Worm (Caenorhabditis elegans): ENCODE results near the gene H28G03.2.

The H28G03.2 gene

DNA sequence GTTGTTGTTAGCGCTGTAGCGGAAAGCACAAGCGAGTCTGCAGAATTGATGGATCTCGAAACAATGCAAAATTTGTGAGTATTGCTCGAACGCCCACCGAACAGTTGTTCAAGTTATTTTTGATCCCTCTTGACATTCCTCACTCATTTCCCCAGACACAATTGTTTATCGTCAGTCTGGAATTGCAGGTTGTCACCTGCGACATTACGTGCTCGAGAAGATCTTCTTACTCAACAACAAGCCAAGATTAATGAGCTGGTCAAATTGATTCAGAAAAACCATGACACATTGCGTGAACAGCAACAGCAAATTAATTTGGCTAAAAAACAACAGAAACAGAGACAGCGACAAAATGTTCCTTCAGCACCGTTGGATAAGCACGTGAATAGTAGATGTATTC is 3.7 kb upstream of the H28G03.2 start:
- TF ChIP-seq nhr-12 (tag; optimal IDR thresholded peaks at IDR 0.05) (no peak), flh-1 (GFP tag; optimal IDR thresholded peaks at IDR 0.05) (no peak), mab-5 (tag; optimal IDR thresholded peaks at IDR 0.05) (no peak), nhr-76 (tag; optimal IDR thresholded peaks at IDR 0.05) (no peak), unc-39 (tag; optimal IDR thresholded peaks at IDR 0.05) (no peak), lin-32 (GFP tag; optimal IDR thresholded peaks at IDR 0.05) (no peak), unc-120 (tag; optimal IDR thresholded peaks at IDR 0.05; ENCODE audit: poor library complexity, severe bottlenecking) (no peak), unc-62 (GFP tag; optimal IDR thresholded peaks at IDR 0.05) (no peak), cnd-1 (tag; optimal IDR thresholded peaks at IDR 0.05) (no peak), ham-2 (GFP tag; optimal IDR thresholded peaks at IDR 0.05) (no peak), lin-13 (tag; optimal IDR thresholded peaks at IDR 0.05) (no peak)

DNA sequence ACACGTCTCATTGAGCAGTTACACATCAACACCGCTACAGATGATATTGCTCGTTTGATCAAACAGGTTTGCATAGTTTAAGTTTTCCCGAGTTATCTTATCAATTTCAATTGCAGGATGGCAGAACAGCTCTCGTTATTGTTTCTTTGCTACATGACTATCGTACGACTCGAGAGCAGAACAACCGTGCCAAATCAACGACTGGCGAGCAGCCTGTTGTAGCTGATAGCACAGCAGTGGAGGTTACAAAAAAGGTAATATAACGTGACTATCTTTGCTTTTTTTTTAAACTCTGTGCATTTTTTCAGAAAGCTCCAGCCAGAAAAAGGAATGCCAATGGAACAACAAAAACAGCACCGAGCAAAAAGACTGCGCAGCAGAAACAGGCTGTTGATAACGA is 3.2 kb upstream of the H28G03.2 start:
- TF ChIP-seq bed-3 (GFP tag; optimal IDR thresholded peaks at IDR 0.05), result no peak
- no peak for TF ChIP-seq lin-32 (GFP tag; optimal IDR thresholded peaks at IDR 0.05)
- no peak for TF ChIP-seq cnd-1 (tag; optimal IDR thresholded peaks at IDR 0.05)
- no peak for TF ChIP-seq ceh-43 (GFP tag; optimal IDR thresholded peaks at IDR 0.05)
- TF ChIP-seq drap-1 (GFP tag; optimal IDR thresholded peaks at IDR 0.05), result no peak
- no peak for TF ChIP-seq ceh-39 (tag; optimal IDR thresholded peaks at IDR 0.05)
- no peak for TF ChIP-seq nhr-76 (tag; optimal IDR thresholded peaks at IDR 0.05)
- no peak for TF ChIP-seq sptf-1 (tag; optimal IDR thresholded peaks at IDR 0.05)
- TF ChIP-seq unc-62 (GFP tag; optimal IDR thresholded peaks at IDR 0.05), result no peak
- TF ChIP-seq M03D4.4 (tag; optimal IDR thresholded peaks at IDR 0.05), result no peak

DNA sequence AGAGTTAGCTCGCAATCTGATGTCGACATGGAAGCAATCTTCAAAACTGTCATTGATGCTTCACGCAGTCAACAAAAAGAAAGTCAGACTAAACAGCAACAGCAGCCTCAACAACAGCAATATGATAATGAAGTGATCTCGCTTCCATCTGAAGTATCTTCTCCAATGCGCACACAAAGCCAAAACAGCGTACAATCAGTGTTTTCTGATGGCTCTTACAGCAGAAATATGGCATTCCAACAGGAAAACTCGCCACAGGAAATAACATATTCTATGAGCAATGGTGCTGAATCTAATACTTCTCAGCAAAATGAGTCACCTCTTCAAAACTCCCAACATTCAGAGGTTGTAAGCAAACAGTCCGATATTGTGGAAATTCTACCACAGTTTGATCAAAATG is 2.6 kb upstream of the H28G03.2 start:
- TF ChIP-seq ham-2 (GFP tag; optimal IDR thresholded peaks at IDR 0.05) (no peak), unc-120 (tag; optimal IDR thresholded peaks at IDR 0.05; ENCODE audit: poor library complexity, severe bottlenecking) (no peak), ces-1 (GFP tag; optimal IDR thresholded peaks at IDR 0.05) (no peak), blmp-1 (tag; optimal IDR thresholded peaks at IDR 0.05) (no peak), nhr-237 (tag; optimal IDR thresholded peaks at IDR 0.05) (no peak), ceh-83 (GFP tag; optimal IDR thresholded peaks at IDR 0.05) (no peak), ceh-39 (tag; optimal IDR thresholded peaks at IDR 0.05) (no peak), nhr-76 (tag; optimal IDR thresholded peaks at IDR 0.05) (no peak), ztf-11 (tag; optimal IDR thresholded peaks at IDR 0.05) (no peak), lsy-2 (tag; optimal IDR thresholded peaks at IDR 0.05) (no peak), drap-1 (GFP tag; optimal IDR thresholded peaks at IDR 0.05) (no peak), unc-39 (tag; optimal IDR thresholded peaks at IDR 0.05) (no peak), pha-4 (tag; optimal IDR thresholded peaks at IDR 0.05) (no peak), cnd-1 (tag; optimal IDR thresholded peaks at IDR 0.05) (no peak), elt-3 (tag; optimal IDR thresholded peaks at IDR 0.05) (no peak), unc-62 (GFP tag; optimal IDR thresholded peaks at IDR 0.05) (no peak), nhr-12 (tag; optimal IDR thresholded peaks at IDR 0.05) (no peak), sptf-1 (tag; optimal IDR thresholded peaks at IDR 0.05) (no peak), tbx-8 (GFP tag; optimal IDR thresholded peaks at IDR 0.05) (no peak), sem-2 (GFP tag; optimal IDR thresholded peaks at IDR 0.05) (no peak)

DNA sequence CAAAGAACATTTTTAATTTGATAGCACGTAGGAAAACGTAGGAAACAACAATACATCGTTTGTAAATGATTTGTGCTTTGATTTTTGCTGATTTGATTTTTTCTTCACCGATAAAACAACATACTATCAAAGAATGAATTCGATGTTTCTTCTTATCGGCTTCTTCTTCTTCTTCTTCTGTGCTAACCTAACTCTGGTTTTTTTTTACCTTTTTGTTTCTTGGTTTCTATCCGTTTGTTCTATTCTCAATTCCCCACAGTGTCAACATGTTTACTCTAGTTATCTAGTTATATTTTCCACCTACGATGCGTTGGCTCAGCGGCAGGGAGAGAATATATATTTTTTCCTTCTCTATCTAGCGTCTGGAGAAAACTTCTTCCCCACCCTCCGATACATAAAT is 2.3 kb downstream of the H28G03.2 start:
- peak; percentile 22 for TF ChIP-seq ceh-83 (GFP tag; optimal IDR thresholded peaks at IDR 0.05)
- no peak for TF ChIP-seq mab-5 (tag; optimal IDR thresholded peaks at IDR 0.05)
- TF ChIP-seq unc-120 (tag; optimal IDR thresholded peaks at IDR 0.05; ENCODE audit: poor library complexity, severe bottlenecking), result no peak
- no peak for TF ChIP-seq unc-62 (GFP tag; optimal IDR thresholded peaks at IDR 0.05)
- no peak for TF ChIP-seq bed-3 (GFP tag; optimal IDR thresholded peaks at IDR 0.05)
- no peak for TF ChIP-seq lsy-2 (tag; optimal IDR thresholded peaks at IDR 0.05)
- no peak for TF ChIP-seq flh-1 (GFP tag; optimal IDR thresholded peaks at IDR 0.05)

DNA sequence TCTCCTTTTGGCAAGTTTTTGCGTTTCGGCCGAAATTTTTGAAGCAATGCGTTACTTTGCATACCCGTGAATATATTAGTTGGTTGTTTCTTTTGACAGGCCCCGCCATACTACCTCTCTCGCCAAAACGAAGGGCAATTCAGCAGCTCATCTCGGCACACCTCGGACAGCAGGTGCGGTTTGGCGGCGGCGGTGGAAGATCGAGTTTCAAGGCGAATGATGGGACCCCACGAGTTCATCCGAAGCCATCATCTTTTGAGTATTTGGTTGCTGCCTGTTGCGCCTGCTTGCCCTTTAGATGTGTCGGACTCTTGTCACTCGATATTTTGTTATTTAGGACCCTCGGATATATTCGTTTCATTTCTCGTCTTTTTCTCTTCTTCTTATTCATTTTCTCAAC is 2.8 kb downstream of the H28G03.2 start:
- no peak for TF ChIP-seq mep-1 (tag; optimal IDR thresholded peaks at IDR 0.05)
- no peak for TF ChIP-seq ceh-83 (GFP tag; optimal IDR thresholded peaks at IDR 0.05)
- no peak for TF ChIP-seq mls-2 (tag; optimal IDR thresholded peaks at IDR 0.05)
- TF ChIP-seq hlh-1 (tag; optimal IDR thresholded peaks at IDR 0.05), result peak; percentile 4
- TF ChIP-seq nhr-12 (tag; optimal IDR thresholded peaks at IDR 0.05), result no peak
- no peak for TF ChIP-seq M03D4.4 (tag; optimal IDR thresholded peaks at IDR 0.05)

DNA sequence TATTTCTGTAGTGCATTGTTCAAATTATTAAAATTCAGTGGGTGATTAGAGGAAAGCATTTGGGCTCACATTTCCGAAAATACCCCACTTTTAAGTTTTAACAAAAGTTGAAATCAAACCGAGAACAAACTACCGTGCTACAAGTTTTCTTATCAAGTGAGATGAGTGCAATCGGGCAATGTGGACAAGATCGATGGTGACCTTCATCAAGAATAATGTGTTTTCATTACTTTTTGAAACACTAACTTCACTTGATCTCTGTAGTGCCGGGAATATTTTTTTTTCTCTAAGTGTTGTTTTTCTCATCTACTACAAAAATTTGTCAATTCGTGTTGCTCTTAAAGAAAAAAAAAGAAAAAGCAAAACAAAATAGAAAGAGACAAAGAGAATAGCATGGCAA is 3.3 kb downstream of the H28G03.2 start:
- TF ChIP-seq mep-1 (tag; optimal IDR thresholded peaks at IDR 0.05) (no peak), zip-8 (tag; optimal IDR thresholded peaks at IDR 0.05) (no peak), ceh-39 (tag; optimal IDR thresholded peaks at IDR 0.05) (no peak), elt-1 (tag; optimal IDR thresholded peaks at IDR 0.05; ENCODE audit: borderline replicate concordance, insufficient read depth) (no peak), ceh-43 (GFP tag; optimal IDR thresholded peaks at IDR 0.05) (no peak), mls-2 (tag; optimal IDR thresholded peaks at IDR 0.05) (no peak), ztf-11 (tag; optimal IDR thresholded peaks at IDR 0.05) (no peak), ceh-83 (GFP tag; optimal IDR thresholded peaks at IDR 0.05) (no peak), pha-4 (tag; optimal IDR thresholded peaks at IDR 0.05) (no peak)
